Worm (Caenorhabditis elegans): ENCODE measurements around the gene twk-43.

twk-43 gene

DNA sequence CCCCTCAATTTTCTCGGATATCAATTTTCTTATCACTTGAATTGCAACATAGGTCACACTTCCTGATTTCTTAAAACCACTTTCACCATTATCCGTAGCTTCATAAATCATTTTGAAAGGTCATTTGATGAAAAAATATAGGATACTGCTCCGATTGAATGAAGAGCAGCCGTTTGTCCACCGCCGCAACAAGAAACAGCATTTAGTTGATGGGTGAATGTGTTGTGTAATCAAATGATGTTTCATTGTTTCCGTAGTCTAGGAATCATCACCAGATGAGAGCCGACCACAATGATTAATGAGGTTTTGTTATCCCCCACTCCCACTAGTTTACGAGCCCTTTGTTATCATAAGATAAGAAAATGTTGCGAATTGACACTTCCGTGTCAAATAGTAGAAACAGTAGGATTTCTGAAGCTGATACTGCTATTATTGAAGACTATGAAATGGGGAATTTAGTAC lies at the start of gene twk-43:
Gene twk-43, plus strand, starts transcription at position 412 of the 462 bp plus-strand sequence.
- peak; percentile 82 for TF ChIP-seq unc-62 (GFP tag; optimal IDR thresholded peaks at IDR 0.05)
- TF ChIP-seq ceh-83 (GFP tag; optimal IDR thresholded peaks at IDR 0.05), result no peak
- TF ChIP-seq sptf-1 (tag; optimal IDR thresholded peaks at IDR 0.05), result no peak
- no peak for TF ChIP-seq ceh-43 (GFP tag; optimal IDR thresholded peaks at IDR 0.05)
- no peak for TF ChIP-seq lin-32 (GFP tag; optimal IDR thresholded peaks at IDR 0.05)
- TF ChIP-seq mls-2 (tag; optimal IDR thresholded peaks at IDR 0.05), result no peak
- TF ChIP-seq flh-1 (GFP tag; optimal IDR thresholded peaks at IDR 0.05), result no peak
- peak; percentile 71 for TF ChIP-seq mab-5 (tag; optimal IDR thresholded peaks at IDR 0.05)
- no peak for TF ChIP-seq pha-4 (tag; optimal IDR thresholded peaks at IDR 0.05)

DNA sequence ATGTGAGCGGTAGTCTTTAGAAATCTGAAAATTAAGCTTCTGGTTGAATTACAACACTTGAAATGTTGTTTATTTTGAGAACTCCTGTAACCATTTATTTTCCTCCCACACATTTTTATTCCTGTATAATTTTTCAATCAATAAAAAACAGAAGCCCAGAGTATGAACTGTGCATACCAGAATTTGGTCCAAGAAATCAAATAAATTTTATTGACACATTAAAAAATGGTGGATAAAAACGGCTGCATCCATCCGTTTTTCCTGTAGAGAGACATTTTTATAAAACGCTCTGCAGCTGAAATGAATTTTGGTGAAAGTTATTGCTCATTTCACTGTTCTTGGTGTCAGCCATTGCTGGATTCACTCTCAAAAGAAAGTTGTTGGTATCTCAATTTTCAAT lies 48.9 kb upstream of the twk-43 start, which contains the start of gene C26E1.1:
Gene C26E1.1, plus strand, starts transcription at position 301 of the 400 bp plus-strand sequence.
- TF ChIP-seq unc-120 (tag; optimal IDR thresholded peaks at IDR 0.05; ENCODE audit: poor library complexity, severe bottlenecking) (no peak), nhr-237 (tag; optimal IDR thresholded peaks at IDR 0.05) (no peak), mab-5 (tag; optimal IDR thresholded peaks at IDR 0.05) (no peak), zip-8 (tag; optimal IDR thresholded peaks at IDR 0.05) (no peak), nhr-28 (tag; optimal IDR thresholded peaks at IDR 0.05) (no peak), flh-1 (GFP tag; optimal IDR thresholded peaks at IDR 0.05) (no peak), drap-1 (GFP tag; optimal IDR thresholded peaks at IDR 0.05) (no peak), sem-2 (GFP tag; optimal IDR thresholded peaks at IDR 0.05) (no peak), ham-2 (GFP tag; optimal IDR thresholded peaks at IDR 0.05) (no peak), ceh-83 (GFP tag; optimal IDR thresholded peaks at IDR 0.05) (no peak), lsy-2 (tag; optimal IDR thresholded peaks at IDR 0.05) (no peak), pha-4 (tag; optimal IDR thresholded peaks at IDR 0.05) (no peak), blmp-1 (tag; optimal IDR thresholded peaks at IDR 0.05) (no peak), M03D4.4 (tag; optimal IDR thresholded peaks at IDR 0.05) (no peak), snpc-4 (tag; optimal IDR thresholded peaks at IDR 0.05) (no peak), tbx-8 (GFP tag; optimal IDR thresholded peaks at IDR 0.05) (no peak), elt-3 (tag; optimal IDR thresholded peaks at IDR 0.05) (no peak)

DNA sequence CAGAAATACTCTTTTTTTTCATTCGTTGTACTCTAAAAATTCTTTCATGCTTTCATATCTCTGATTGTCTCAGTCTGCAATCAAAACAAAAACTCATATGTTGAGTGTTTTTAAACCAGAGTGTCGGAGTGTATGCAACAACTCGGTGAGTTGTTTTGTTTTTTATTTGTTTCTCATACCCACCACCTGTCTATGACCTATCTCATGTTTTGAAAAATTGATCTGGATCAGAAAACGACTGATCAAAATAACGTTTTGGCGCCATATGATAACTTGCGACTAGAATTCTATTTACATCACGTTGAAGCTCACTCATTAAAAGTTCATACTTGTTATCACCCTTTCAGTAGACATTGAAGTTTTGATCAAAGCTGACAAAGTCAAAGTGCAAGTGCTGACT lies 47.4 kb upstream of the twk-43 start:
- TF ChIP-seq unc-39 (tag; optimal IDR thresholded peaks at IDR 0.05), result no peak
- no peak for TF ChIP-seq lin-32 (GFP tag; optimal IDR thresholded peaks at IDR 0.05)
- TF ChIP-seq M03D4.4 (tag; optimal IDR thresholded peaks at IDR 0.05), result no peak
- no peak for TF ChIP-seq ham-2 (GFP tag; optimal IDR thresholded peaks at IDR 0.05)
- no peak for TF ChIP-seq mep-1 (tag; optimal IDR thresholded peaks at IDR 0.05)

DNA sequence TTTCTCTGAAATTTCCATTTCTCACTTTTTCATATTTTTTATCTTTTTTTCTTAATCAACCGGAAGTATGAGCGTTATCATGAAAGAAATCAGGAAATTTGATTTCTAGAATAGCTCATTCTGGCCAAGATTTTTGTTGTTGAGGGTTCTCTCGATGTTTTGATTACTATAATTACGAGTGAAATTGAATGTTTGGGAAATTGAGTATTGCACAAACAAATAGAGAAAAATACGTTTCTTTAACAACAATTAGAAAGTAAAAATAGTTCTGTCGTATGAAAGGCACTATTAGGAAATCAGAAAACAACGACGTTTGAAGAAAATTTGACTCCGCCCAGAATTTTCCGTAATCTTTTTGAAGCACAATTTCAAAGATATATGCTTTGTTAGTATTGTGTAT lies 46.7 kb upstream of the twk-43 start:
- TF ChIP-seq ceh-43 (GFP tag; optimal IDR thresholded peaks at IDR 0.05) (no peak), hlh-1 (tag; optimal IDR thresholded peaks at IDR 0.05) (no peak), bed-3 (GFP tag; optimal IDR thresholded peaks at IDR 0.05) (no peak), unc-39 (tag; optimal IDR thresholded peaks at IDR 0.05) (no peak), nhr-28 (tag; optimal IDR thresholded peaks at IDR 0.05) (no peak)

DNA sequence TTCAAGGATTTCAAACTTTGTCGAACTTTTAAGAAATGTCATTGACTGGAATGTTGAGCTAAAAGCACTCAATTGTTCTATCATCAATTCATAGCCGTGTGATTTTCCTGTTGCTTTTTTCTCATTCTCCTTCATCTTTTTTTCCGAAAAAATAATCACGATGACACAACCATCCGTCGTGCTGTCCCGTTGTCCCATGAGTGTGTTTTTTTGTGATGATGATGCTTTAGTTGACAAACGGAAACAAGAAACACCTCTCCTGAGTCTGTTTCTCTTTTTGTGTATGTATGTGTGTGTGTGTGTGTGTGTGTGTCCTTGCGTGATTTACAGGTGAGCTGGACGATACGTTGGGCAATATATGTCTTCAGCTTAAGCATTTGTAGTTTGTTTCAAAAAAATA lies 45.6 kb upstream of the twk-43 start:
- TF ChIP-seq sptf-1 (tag; optimal IDR thresholded peaks at IDR 0.05), result no peak
- no peak for TF ChIP-seq mls-2 (tag; optimal IDR thresholded peaks at IDR 0.05)
- TF ChIP-seq ham-2 (GFP tag; optimal IDR thresholded peaks at IDR 0.05), result no peak

DNA sequence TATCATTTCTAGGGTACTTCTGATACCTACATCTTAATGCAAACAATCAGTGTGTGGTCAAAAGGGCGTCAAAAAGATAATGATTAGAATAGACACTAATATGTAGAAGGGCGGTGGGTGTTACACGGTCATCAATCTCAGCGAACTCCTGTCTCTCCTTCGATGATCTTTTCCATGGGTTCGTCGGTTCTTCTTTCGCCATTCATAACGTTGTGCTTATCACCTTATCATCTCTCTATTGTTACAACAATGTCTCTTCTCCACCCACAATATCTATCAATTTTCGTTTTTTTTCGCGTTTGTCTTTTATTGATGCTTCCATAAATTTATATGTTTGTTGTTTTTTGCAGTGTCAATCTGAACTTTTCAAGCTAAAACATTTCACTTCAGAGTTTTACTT lies 44.6 kb upstream of the twk-43 start, which contains the start of gene ceh-79:
Gene ceh-79, plus strand, starts transcription at position 391 of the 400 bp plus-strand sequence.
- no peak for TF ChIP-seq mls-2 (tag; optimal IDR thresholded peaks at IDR 0.05)
- TF ChIP-seq nhr-76 (tag; optimal IDR thresholded peaks at IDR 0.05), result no peak
- TF ChIP-seq blmp-1 (tag; optimal IDR thresholded peaks at IDR 0.05), result no peak

DNA sequence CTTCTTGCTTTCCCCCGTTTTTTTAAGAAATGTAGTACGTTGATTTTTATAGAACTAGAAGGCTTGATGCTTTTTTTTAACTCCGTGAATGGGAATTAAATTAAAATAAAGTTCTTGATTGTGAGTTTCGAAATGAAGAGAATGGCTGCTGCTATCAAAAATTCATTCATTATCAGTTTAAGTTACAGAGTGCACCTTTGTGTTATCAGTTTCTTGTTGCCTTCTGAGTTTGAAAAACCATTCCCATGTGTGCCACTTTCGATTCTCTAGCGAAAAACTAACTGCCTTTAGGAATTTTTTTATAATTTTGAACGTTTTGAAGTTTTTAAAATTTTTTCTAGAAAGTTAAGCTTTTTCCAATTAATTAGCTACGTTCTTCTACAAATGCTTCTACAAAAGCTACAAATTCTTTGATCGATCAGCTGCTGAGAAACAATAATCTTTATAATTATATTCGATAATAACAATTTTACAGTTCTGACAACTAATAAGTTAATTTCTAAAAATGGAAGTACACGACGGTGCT lies 41.4 kb upstream of the twk-43 start, which contains the start of gene C26E1.2:
Gene C26E1.2, plus strand, starts transcription at position 476 of the 526 bp plus-strand sequence.
- TF ChIP-seq sptf-1 (tag; optimal IDR thresholded peaks at IDR 0.05) (no peak), bed-3 (GFP tag; optimal IDR thresholded peaks at IDR 0.05) (no peak), pha-4 (tag; optimal IDR thresholded peaks at IDR 0.05) (no peak)

All from whole organism, mixed stage, embryonic.